Worm (Caenorhabditis elegans) whole organism, L1 larva: Measurements from ENCODE around the gene inpp-4B.

Experiments used
- lin-15B ChIP-seq: fragments of 150-350 bp; sonication (generic microtip); optimal IDR thresholded peaks from 3 replicates; lab custom pipeline; 2014; ENCODE audit warnings: missing biosample characterization, missing genetic modification characterization
- skn-1 ChIP-seq: fragments of 150-350 bp; optimal IDR thresholded peaks from 2 replicates; lab custom pipeline; 2014; ENCODE audit warnings: missing biosample characterization, missing genetic modification characterization

DNA sequence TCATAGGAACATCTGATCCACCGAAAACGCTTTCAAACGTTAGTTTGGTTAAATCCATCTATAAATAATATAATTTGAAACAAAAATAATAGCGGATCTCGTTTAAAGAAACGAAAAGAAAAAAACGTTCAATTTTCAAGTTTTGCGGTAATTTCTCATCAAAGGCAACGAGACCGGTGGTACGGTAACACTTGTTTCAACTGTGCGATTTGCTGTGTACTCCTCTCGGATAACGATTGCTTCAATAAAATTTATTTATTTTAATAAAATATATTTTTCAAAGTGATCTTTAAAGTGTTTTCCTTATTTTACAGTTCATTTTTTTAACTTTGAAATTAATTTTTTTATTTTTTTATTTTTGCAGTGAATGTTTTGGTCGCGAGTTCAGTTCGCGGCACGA is 48.1 kb downstream of the inpp-4B start, which contains the start of the genes rde-4 and cox-14:
- TF ChIP-seq skn-1 (tag; lab: Kevin White, UChicago) (peak; percentile 92), lin-15B (tag; lab: Kevin White, UChicago) (peak; percentile 89)
